Fruit fly (Drosophila melanogaster): ENCODE results near the gene CG15599.

DNA sequence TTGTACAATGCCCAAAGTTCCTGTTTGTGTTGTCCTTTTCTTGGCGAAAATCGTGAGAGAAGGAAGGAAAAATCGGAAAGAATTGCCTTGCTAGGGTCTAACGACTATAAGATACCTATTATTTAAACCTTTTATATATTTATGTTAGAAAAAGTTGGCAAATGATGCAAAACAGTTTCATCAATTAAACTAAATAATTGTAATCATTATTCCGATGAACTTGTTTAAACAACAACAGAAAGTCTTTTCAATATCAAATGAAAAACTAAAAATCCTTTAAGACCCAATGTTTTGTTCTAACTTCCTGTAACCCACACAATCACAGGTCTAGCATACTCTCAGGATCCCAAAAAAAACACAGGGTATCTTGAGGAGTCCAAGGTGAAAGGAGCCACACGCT, 14.3 kb downstream of the CG15599 start:
- TF ChIP-seq CG14655 (GFP tag; optimal IDR thresholded peaks at IDR 0.05) (no peak), gl (tag; optimal IDR thresholded peaks at IDR 0.05) (no peak), Pif1A (GFP tag; optimal IDR thresholded peaks at IDR 0.05) (no peak), Pif1B (GFP tag; optimal IDR thresholded peaks at IDR 0.05) (no peak), CG32121 (GFP tag; IDR thresholded peaks at IDR 0.05) (no peak), CG8159 (tag; optimal IDR thresholded peaks at IDR 0.05) (no peak), CG15710 (tag; optimal IDR thresholded peaks at IDR 0.05) (no peak)

Measured in whole organism, pupa.